Fruit fly (Drosophila melanogaster): ENCODE measurements around the gene CG17292.

Gene CG17292

DNA sequence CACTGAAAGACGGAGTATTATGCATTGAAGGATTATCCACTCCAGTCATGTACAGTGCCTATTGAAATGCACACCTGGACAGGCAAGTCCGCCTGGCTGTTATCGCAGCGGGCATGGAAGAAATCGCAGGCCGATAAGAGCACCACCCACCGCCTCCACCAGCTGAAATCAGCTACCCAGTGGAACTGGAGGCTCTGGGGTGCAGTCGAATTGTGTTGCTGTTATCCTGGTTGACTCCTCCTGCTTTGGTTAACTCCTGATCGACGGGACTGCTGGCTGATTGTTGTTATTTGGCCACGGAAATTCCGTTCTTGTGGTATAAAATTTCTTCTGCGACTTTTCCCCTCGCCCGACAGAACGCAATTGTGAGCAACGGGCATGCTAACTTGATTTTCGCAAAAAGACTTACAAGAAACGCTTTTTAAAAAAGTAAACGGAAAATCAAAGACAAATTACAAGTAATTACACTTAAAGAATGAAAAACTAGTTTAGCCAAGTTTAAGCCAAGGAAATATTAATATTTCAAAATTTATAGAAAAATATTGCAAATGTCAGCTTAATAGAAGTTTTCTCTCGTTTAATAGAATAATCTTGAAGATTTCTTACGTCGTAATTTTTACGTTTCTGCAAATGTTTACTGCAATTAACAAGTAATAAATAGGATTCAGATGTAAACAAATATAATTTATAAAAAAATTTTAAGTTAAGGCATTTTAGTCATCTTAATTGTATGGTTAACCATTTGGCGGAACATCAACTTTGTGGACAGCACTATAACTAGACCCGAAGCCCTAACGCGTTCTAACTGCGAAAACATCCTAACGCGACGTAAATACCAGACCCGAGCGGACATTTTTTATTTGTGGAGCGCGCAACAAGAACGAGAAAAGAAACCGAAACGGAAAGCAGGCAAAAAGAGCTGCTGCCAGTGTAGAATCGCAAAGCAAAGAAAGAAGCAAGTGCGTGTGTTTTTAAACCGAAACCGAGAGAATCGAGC is 44.9 kb downstream of the CG17292 start, which contains the start of the genes CG13398 and Akap200 (continued):
- TF ChIP-seq Sry-β (GFP tag; optimal IDR thresholded peaks at IDR 0.05) (peak; percentile 90), Hr3 (GFP tag; optimal IDR thresholded peaks at IDR 0.05) (peak; percentile 30), Ravus (GFP tag; IDR thresholded peaks at IDR 0.05) (no peak), CG30020 (tag; optimal IDR thresholded peaks at IDR 0.05) (peak; percentile 31), CG9215 (GFP tag; IDR thresholded peaks at IDR 0.05) (0 out of 2 replicates have a peak, but pooled peaks have one; percentile 30), tna (GFP tag; IDR thresholded peaks at IDR 0.05; ENCODE audit: partially characterized antibody) (no peak), sd (tag; optimal IDR thresholded peaks at IDR 0.05) (peak; percentile 26), Pdp1 (GFP tag; optimal IDR thresholded peaks at IDR 0.05) (peak in 1 of 2 experiments; percentile 32), CG13624 (GFP tag; optimal IDR thresholded peaks at IDR 0.05) (no peak), CG10267 (tag; optimal IDR thresholded peaks at IDR 0.05) (peak; percentile 47), Meics (GFP tag; optimal IDR thresholded peaks at IDR 0.05) (peak; percentile 3), CG12659 (GFP tag; optimal IDR thresholded peaks at IDR 0.05) (peak; percentile 55), Kr (GFP tag; optimal IDR thresholded peaks at IDR 0.05) (peak; percentile 12), CG11456 (GFP tag; IDR thresholded peaks at IDR 0.05) (peak; percentile 54; the same call in 1 of the 3 replicates), CG17361 (GFP tag; IDR thresholded peaks at IDR 0.05) (peak; percentile 76), CG15696 (tag; optimal IDR thresholded peaks at IDR 0.05) (peak; percentile 31), slbo (GFP tag; IDR thresholded peaks at IDR 0.05) (peak; percentile 41; the same call in 1 of the 2 replicates), CG17912 (GFP tag; optimal IDR thresholded peaks at IDR 0.05) (peak; percentile 24), trem (tag; optimal IDR thresholded peaks at IDR 0.05) (peak; percentile 98), YL-1 (GFP tag; optimal IDR thresholded peaks at IDR 0.05) (peak; percentile 17), Eip74EF (GFP tag; optimal IDR thresholded peaks at IDR 0.05) (no peak), Bdp1 (GFP tag; optimal IDR thresholded peaks at IDR 0.05) (no peak), CG8359 (GFP tag; optimal IDR thresholded peaks at IDR 0.05; ENCODE audit: borderline replicate concordance) (no peak), CG18262 (tag; optimal IDR thresholded peaks at IDR 0.05) (peak; percentile 46), CG12219 (GFP tag; optimal IDR thresholded peaks at IDR 0.05) (no peak), HHEX (GFP tag; optimal IDR thresholded peaks at IDR 0.05) (peak; percentile 2), CG9797 (GFP tag; optimal IDR thresholded peaks at IDR 0.05) (peak; percentile 64), stc (GFP tag; IDR thresholded peaks at IDR 0.05) (no peak), CG14710 (tag; optimal IDR thresholded peaks at IDR 0.05) (peak; percentile 66), CG12155 (GFP tag; optimal IDR thresholded peaks at IDR 0.05) (peak; percentile 37), CG3847 (GFP tag; IDR thresholded peaks at IDR 0.05) (peak; percentile 66), CG8924 (tag; optimal IDR thresholded peaks at IDR 0.05) (peak; percentile 46), Lhr (GFP tag; optimal IDR thresholded peaks at IDR 0.05) (peak; percentile 8), nom (GFP tag; optimal IDR thresholded peaks at IDR 0.05) (peak; percentile 61), CG13287 (GFP tag; IDR thresholded peaks at IDR 0.05; ENCODE audit: partially characterized antibody) (0 out of 2 replicates have a peak, but pooled peaks have one; percentile 15), CG12744 (GFP tag; optimal IDR thresholded peaks at IDR 0.05) (no peak), Xbp1 (GFP tag; optimal IDR thresholded peaks at IDR 0.05) (peak; percentile 39), CG14441 (GFP tag; IDR thresholded peaks at IDR 0.05) (0 out of 2 replicates have a peak, but pooled peaks have one; percentile 17), CG11398 (GFP tag; optimal IDR thresholded peaks at IDR 0.05) (peak; percentile 20), CG18619 (GFP tag; optimal IDR thresholded peaks at IDR 0.05) (peak; percentile 4), row (GFP tag; IDR thresholded peaks at IDR 0.05) (peak; percentile 71), CG14667 (GFP tag; IDR thresholded peaks at IDR 0.05) (0 out of 2 replicates have a peak, but pooled peaks have one; percentile 11), CG17385 (GFP tag; optimal IDR thresholded peaks at IDR 0.05) (peak; percentile 23), Hsf (GFP tag; optimal IDR thresholded peaks at IDR 0.05) (peak; percentile 16), cas (GFP tag; IDR thresholded peaks at IDR 0.05) (no peak), sim (GFP tag; IDR thresholded peaks at IDR 0.05) (no peak), sima (GFP tag; optimal IDR thresholded peaks at IDR 0.05) (no peak)
